Fruit fly (Drosophila melanogaster) whole organism, embryonic: ENCODE data around the gene Gale.

Experiments used
- Abd-B ChIP-seq: fragments of 200-800 bp; sonication (Bioruptor generic); optimal IDR thresholded peaks from 2 replicates; lab custom pipeline; 2018; ENCODE audit warnings: missing biosample characterization, mild to moderate bottlenecking, missing genetic modification characterization, moderate library complexity
- Asciz ChIP-seq: fragments of 200-800 bp; sonication (Bioruptor generic); optimal IDR thresholded peaks from 2 replicates; lab custom pipeline; 2017; ENCODE audit warnings: missing biosample characterization, mild to moderate bottlenecking, missing genetic modification characterization, missing genetic modification reagents
- Atf6 ChIP-seq: fragments of 200-800 bp; sonication (Bioruptor generic); IDR thresholded peaks from 2 replicates; pipeline ENCODE4 v1.3.6; 2022; ENCODE audit warnings: missing biosample characterization, missing genetic modification characterization
- CG10209 ChIP-seq: fragments of 200-800 bp; sonication (Bioruptor generic); optimal IDR thresholded peaks from 3 replicates; lab custom pipeline; 2017; ENCODE audit warnings: missing biosample characterization, mild to moderate bottlenecking, missing genetic modification characterization, missing genetic modification reagents
- CG10565 ChIP-seq: fragments of 200-800 bp; sonication (Bioruptor generic); optimal IDR thresholded peaks from 3 replicates; lab custom pipeline; 2016; ENCODE audit warnings: missing biosample characterization, mild to moderate bottlenecking, missing genetic modification characterization
- CG11723 ChIP-seq: fragments of 200-800 bp; sonication (Bioruptor generic); optimal IDR thresholded peaks from 2 replicates; lab custom pipeline; 2017; ENCODE audit warnings: missing biosample characterization, mild to moderate bottlenecking, missing genetic modification characterization
- CG12104 ChIP-seq: fragments of 200-800 bp; sonication (Bioruptor generic); optimal IDR thresholded peaks from 3 replicates; lab custom pipeline; 2016; ENCODE audit warnings: missing biosample characterization, missing genetic modification characterization
- CG12942 ChIP-seq: fragments of 200-800 bp; sonication (Bioruptor generic); optimal IDR thresholded peaks from 3 replicates; lab custom pipeline; 2016; ENCODE audit warnings: missing biosample characterization, missing genetic modification characterization
- CG15073 ChIP-seq: fragments of 200-800 bp; sonication (Bioruptor generic); optimal IDR thresholded peaks from 2 replicates; lab custom pipeline; 2016; ENCODE audit warnings: missing biosample characterization, missing genetic modification characterization
- CG17385 ChIP-seq: fragments of 200-800 bp; sonication (Bioruptor generic); optimal IDR thresholded peaks from 3 replicates; lab custom pipeline; 2018; ENCODE audit warnings: missing biosample characterization, mild to moderate bottlenecking, missing genetic modification characterization
- CG17802 ChIP-seq: fragments of 200-800 bp; sonication (Bioruptor generic); optimal IDR thresholded peaks from 2 replicates; lab custom pipeline; 2018; ENCODE audit warnings: missing biosample characterization, mild to moderate bottlenecking, missing genetic modification characterization, moderate library complexity
- CG2889 ChIP-seq: fragments of 200-800 bp; sonication (Bioruptor generic); IDR thresholded peaks from 3 replicates; pipeline ENCODE4 v1.3.6; 2022; ENCODE audit warnings: missing biosample characterization, missing genetic modification characterization
- CG3163 ChIP-seq: fragments of 200-800 bp; sonication (Bioruptor generic); optimal IDR thresholded peaks from 3 replicates; lab custom pipeline; 2016; ENCODE audit warnings: missing biosample characterization, missing genetic modification characterization
- CG34224 ChIP-seq: fragments of 200-800 bp; sonication (Bioruptor generic); IDR thresholded peaks from 3 replicates; pipeline ENCODE4 v1.3.6; 2022; ENCODE audit warnings: missing biosample characterization, missing genetic modification characterization; ENCODE audit not compliant: partially characterized antibody
- CG3838 ChIP-seq: fragments of 200-800 bp; sonication (Bioruptor generic); optimal IDR thresholded peaks from 3 replicates; lab custom pipeline; 2016; ENCODE audit warnings: missing biosample characterization, missing genetic modification characterization
- CG6683 ChIP-seq: fragments of 200-800 bp; sonication (Bioruptor generic); optimal IDR thresholded peaks from 2 replicates; lab custom pipeline; 2017; ENCODE audit warnings: missing biosample characterization, mild to moderate bottlenecking, missing genetic modification characterization, missing genetic modification reagents
- CG7271 ChIP-seq: fragments of 200-800 bp; sonication (Bioruptor generic); optimal IDR thresholded peaks from 2 replicates; lab custom pipeline; 2018; ENCODE audit warnings: missing biosample characterization, mild to moderate bottlenecking, missing genetic modification characterization, moderate library complexity
- CG7372 ChIP-seq: fragments of 200-800 bp; sonication (Bioruptor generic); IDR thresholded peaks from 2 replicates; pipeline ENCODE4 v1.3.6; 2022; ENCODE audit warnings: missing biosample characterization, missing genetic modification characterization
- CG7963 ChIP-seq: fragments of 200-800 bp; sonication (Bioruptor generic); IDR thresholded peaks from 3 replicates; pipeline ENCODE4 v1.3.6; 2022; ENCODE audit warnings: missing biosample characterization, missing genetic modification characterization; ENCODE audit not compliant: partially characterized antibody
- CrebB ChIP-seq: fragments of 200-800 bp; sonication (Bioruptor generic); optimal IDR thresholded peaks from 3 replicates; lab custom pipeline; 2018; ENCODE audit warnings: missing biosample characterization, mild to moderate bottlenecking, missing genetic modification characterization
- Dek ChIP-seq: fragments of 200-800 bp; sonication (Bioruptor generic); optimal IDR thresholded peaks from 3 replicates; lab custom pipeline; 2019; ENCODE audit warnings: missing biosample characterization, mild to moderate bottlenecking, missing genetic modification characterization, moderate library complexity
- Doc2 ChIP-seq: fragments of 200-800 bp; sonication (Bioruptor generic); IDR thresholded peaks from 2 replicates; pipeline ENCODE4 v1.3.6; 2022; ENCODE audit warnings: missing biosample characterization, missing genetic modification characterization
- Gug ChIP-seq: fragments of 200-800 bp; sonication (Bioruptor generic); IDR thresholded peaks from 4 replicates; pipeline ENCODE4 v1.3.6; 2022; ENCODE audit warnings: missing biosample characterization, missing genetic modification characterization
- Hmr ChIP-seq: fragments of 200-800 bp; sonication (Bioruptor generic); optimal IDR thresholded peaks from 3 replicates; lab custom pipeline; 2017; ENCODE audit warnings: mild to moderate bottlenecking, missing biosample characterization, missing genetic modification reagents, missing genetic modification characterization
- Hr3 ChIP-seq: fragments of 200-800 bp; sonication (Bioruptor generic); optimal IDR thresholded peaks from 3 replicates; lab custom pipeline; 2016; ENCODE audit warnings: missing biosample characterization, missing genetic modification characterization
- Jarid2 ChIP-seq: fragments of 200-800 bp; sonication (Bioruptor generic); optimal IDR thresholded peaks from 3 replicates; lab custom pipeline; 2017; ENCODE audit warnings: mild to moderate bottlenecking, missing biosample characterization, missing genetic modification reagents, missing genetic modification characterization
- MBD-R2 ChIP-seq: fragments of 200-800 bp; sonication (Bioruptor generic); IDR thresholded peaks from 2 replicates; pipeline ENCODE4 v1.3.6; 2022; ENCODE audit warnings: missing biosample characterization, missing genetic modification characterization
- Mrtf ChIP-seq: fragments of 200-800 bp; sonication (Bioruptor generic); IDR thresholded peaks from 3 replicates; pipeline ENCODE4 v1.3.6; 2022; ENCODE audit warnings: missing biosample characterization, missing genetic modification characterization
- Poxn ChIP-seq: fragments of 200-800 bp; sonication (Bioruptor generic); IDR thresholded peaks from 2 replicates; pipeline ENCODE4 v1.3.6; 2022; ENCODE audit warnings: missing biosample characterization, missing genetic modification characterization
- Side ChIP-seq: fragments of 200-800 bp; sonication (Bioruptor generic); optimal IDR thresholded peaks from 2 replicates; lab custom pipeline; 2016; ENCODE audit warnings: missing biosample characterization, missing genetic modification characterization
- Six4 ChIP-seq: fragments of 200-800 bp; sonication (Bioruptor generic); optimal IDR thresholded peaks from 2 replicates; lab custom pipeline; 2016; ENCODE audit warnings: missing biosample characterization, missing genetic modification characterization
- Sry-δ ChIP-seq: fragments of 200-800 bp; sonication (Bioruptor generic); optimal IDR thresholded peaks from 2 replicates; lab custom pipeline; 2016; ENCODE audit warnings: missing biosample characterization, missing genetic modification characterization
- ara ChIP-seq: fragments of 200-800 bp; sonication (Bioruptor generic); IDR thresholded peaks from 2 replicates; pipeline ENCODE4 v1.3.6; 2022; ENCODE audit warnings: missing biosample characterization, missing genetic modification characterization
- bab2 ChIP-seq: fragments of 200-800 bp; sonication (Bioruptor generic); optimal IDR thresholded peaks from 2 replicates; lab custom pipeline; 2016; ENCODE audit warnings: missing biosample characterization, missing genetic modification characterization
- cato ChIP-seq: fragments of 200-800 bp; sonication (Bioruptor generic); optimal IDR thresholded peaks from 2 replicates; lab custom pipeline; 2016; ENCODE audit warnings: missing biosample characterization, missing genetic modification characterization, borderline replicate concordance
- ci ChIP-seq: fragments of 200-800 bp; sonication (Bioruptor generic); IDR thresholded peaks from 3 replicates; pipeline ENCODE4 v1.3.6; 2022; ENCODE audit warnings: missing biosample characterization, missing genetic modification characterization
- dmrt11E ChIP-seq: fragments of 200-800 bp; sonication (Bioruptor generic); optimal IDR thresholded peaks from 3 replicates; lab custom pipeline; 2018; ENCODE audit warnings: missing biosample characterization, mild to moderate bottlenecking, missing genetic modification characterization, moderate library complexity
- gem ChIP-seq: fragments of 200-800 bp; sonication (Bioruptor generic); optimal IDR thresholded peaks from 2 replicates; lab custom pipeline; 2019; ENCODE audit warnings: missing biosample characterization, mild to moderate bottlenecking, missing genetic modification characterization, moderate library complexity
- grau ChIP-seq: fragments of 200-800 bp; optimal IDR thresholded peaks from 3 replicates; lab custom pipeline; 2019; ENCODE audit warnings: missing biosample characterization, mild to moderate bottlenecking, missing genetic modification characterization, moderate library complexity
- lola ChIP-seq, 3 experiments: fragments of >200 bp in 2 of 3; fragments of 200-800 bp in 1 of 3; sonication (Bioruptor generic) in 1 of 3; optimal IDR thresholded peaks; 2 replicates each; lab custom pipeline; 2017 to 2019; ENCODE audit warnings: missing biosample characterization in 3 of 3, missing genetic modification characterization in 3 of 3, mild to moderate bottlenecking in 1 of 3, moderate library complexity in 1 of 3
- luna ChIP-seq: fragments of 200-800 bp; sonication (Bioruptor generic); optimal IDR thresholded peaks from 2 replicates; lab custom pipeline; 2016; ENCODE audit warnings: missing biosample characterization, missing genetic modification characterization
- onecut ChIP-seq: fragments of 200-800 bp; sonication (Bioruptor generic); IDR thresholded peaks from 2 replicates; pipeline ENCODE4 v1.3.6; 2022; ENCODE audit warnings: missing biosample characterization, missing genetic modification characterization
- otp ChIP-seq: fragments of 200-800 bp; sonication (Bioruptor generic); IDR thresholded peaks from 3 replicates; pipeline ENCODE4, ENCODE4 v1.3.6; 2022; ENCODE audit warnings: missing biosample characterization, missing genetic modification characterization
- pfk ChIP-seq: fragments of 200-800 bp; sonication (Bioruptor generic); optimal IDR thresholded peaks from 2 replicates; lab custom pipeline; 2018; ENCODE audit warnings: missing biosample characterization, mild to moderate bottlenecking, missing genetic modification characterization, moderate library complexity
- prd ChIP-seq, 3 experiments: fragments of >200 bp in 2 of 3; fragments of 200-800 bp in 1 of 3; sonication (Bioruptor generic) in 1 of 3; optimal IDR thresholded peaks in 2 of 3; IDR thresholded peaks in 1 of 3; 2 replicates in 2 of 3; 3 replicates in 1 of 3; pipeline versions ENCODE4 v1.3.6 to Lab custom; 2017 to 2022; ENCODE audit warnings: missing biosample characterization in 1 of 3, missing genetic modification characterization in 1 of 3
- run ChIP-seq: fragments of 200-800 bp; sonication (Bioruptor generic); optimal IDR thresholded peaks from 3 replicates; lab custom pipeline; 2018; ENCODE audit warnings: missing biosample characterization, mild to moderate bottlenecking, missing genetic modification characterization
- sima ChIP-seq: fragments of 200-800 bp; sonication (Bioruptor generic); optimal IDR thresholded peaks from 2 replicates; lab custom pipeline; 2016; ENCODE audit warnings: missing biosample characterization, missing genetic modification characterization
- tx ChIP-seq: fragments of 200-800 bp; sonication (Bioruptor generic); optimal IDR thresholded peaks from 2 replicates; lab custom pipeline; 2016; ENCODE audit warnings: missing biosample characterization, missing genetic modification characterization
- wek ChIP-seq: fragments of 200-800 bp; sonication (Bioruptor generic); optimal IDR thresholded peaks from 3 replicates; lab custom pipeline; 2018; ENCODE audit warnings: missing biosample characterization, mild to moderate bottlenecking, missing genetic modification characterization, moderate library complexity
- yki ChIP-seq: fragments of >200 bp; optimal IDR thresholded peaks from 3 replicates; lab custom pipeline; 2018

Gale gene

DNA sequence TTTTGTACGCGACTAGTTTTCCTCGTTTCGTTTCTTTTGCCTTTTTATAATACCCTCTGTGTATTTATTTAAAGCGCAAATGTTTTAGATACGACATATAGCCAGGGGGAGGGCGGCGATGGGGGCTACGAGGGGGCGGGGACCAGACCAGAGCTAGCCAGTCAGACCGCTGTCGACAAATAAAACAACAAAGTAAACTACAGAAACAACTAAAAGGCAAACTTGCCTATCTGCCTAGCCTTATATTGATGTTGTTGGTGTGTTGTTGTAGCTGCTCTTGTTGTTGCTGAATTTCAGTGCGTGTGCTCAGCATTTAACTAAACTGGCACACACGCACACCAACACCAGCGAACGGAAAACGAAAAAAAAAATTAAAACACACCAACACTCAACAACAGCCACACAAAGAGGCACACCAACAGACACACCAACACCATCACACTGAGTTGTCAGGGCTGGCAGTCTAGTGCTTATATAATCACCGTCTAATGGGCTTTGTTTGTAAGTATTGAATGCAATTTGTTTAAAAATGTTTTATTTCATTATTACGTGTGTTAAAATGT, 18.9 kb upstream of the Gale start (continued):
- TF ChIP-seq otp (GFP tag; lab: Robert Waterston, UW): 0 out of 3 replicates have a peak, but pooled peaks have one; percentile 36
- peak; percentile 45 for TF ChIP-seq CrebB
- no peak for TF ChIP-seq CG17385 (GFP tag; lab: Kevin White, UChicago)
- peak; percentile 19 for TF ChIP-seq CG3838 (GFP tag; lab: Kevin White, UChicago)
- peak; percentile 11 for TF ChIP-seq pfk
- TF ChIP-seq CG7372 (GFP tag; lab: Robert Waterston, UW): no peak
- peak; percentile 32 for TF ChIP-seq gem (tag; lab: Kevin White, UChicago)
- no peak for TF ChIP-seq CG12942 (GFP tag; lab: Kevin White, UChicago)
- peak; percentile 45; the same call in 1 of the 3 replicates for TF ChIP-seq ci (GFP tag; lab: Robert Waterston, UW)
- no peak for TF ChIP-seq Six4 (GFP tag; lab: Kevin White, UChicago)
- TF ChIP-seq CG3163 (GFP tag; lab: Kevin White, UChicago): peak; percentile 28
- TF ChIP-seq Dek (tag; lab: Kevin White, UChicago): peak; percentile 1
- no peak for TF ChIP-seq Side (GFP tag; lab: Kevin White, UChicago)
- no peak for TF ChIP-seq Doc2 (GFP tag; lab: Robert Waterston, UW)
- TF ChIP-seq dmrt11E (tag; lab: Kevin White, UChicago): no peak
- no peak for TF ChIP-seq prd (optimal IDR thresholded peaks at IDR 0.05; lab: Kevin White, UChicago)
- no peak for TF ChIP-seq prd (GFP tag; IDR thresholded peaks at IDR 0.05; lab: Robert Waterston, UW)
- no peak for TF ChIP-seq CG10565 (GFP tag; lab: Kevin White, UChicago)
- no peak for TF ChIP-seq CG7271 (tag; lab: Kevin White, UChicago)
- no peak for TF ChIP-seq yki (lab: Kevin White, UChicago)
- no peak for TF ChIP-seq CG7963
- TF ChIP-seq CG2889: no peak
- TF ChIP-seq CG11723: no peak
- TF ChIP-seq CG17802 (tag; lab: Kevin White, UChicago): no peak
- peak; percentile 42 for TF ChIP-seq Asciz (GFP tag; lab: Kevin White, UChicago)
- no peak for TF ChIP-seq ara (GFP tag; lab: Robert Waterston, UW)
- TF ChIP-seq Hmr: peak; percentile 52
- peak; percentile 18 for TF ChIP-seq grau (tag; lab: Kevin White, UChicago)
- no peak for TF ChIP-seq cato
- TF ChIP-seq Poxn (GFP tag; lab: Robert Waterston, UW): no peak
- no peak for TF ChIP-seq CG15073
- TF ChIP-seq CG34224 (GFP tag; lab: Robert Waterston, UW): no peak
- no peak for TF ChIP-seq lola (GFP tag; optimal IDR thresholded peaks at IDR 0.05; lab: Kevin White, UChicago)
- no peak for TF ChIP-seq MBD-R2 (GFP tag; lab: Robert Waterston, UW)
- TF ChIP-seq Mrtf (GFP tag; lab: Robert Waterston, UW): no peak
- no peak for TF ChIP-seq CG10209 (GFP tag; lab: Kevin White, UChicago)
- no peak for TF ChIP-seq luna
- TF ChIP-seq Sry-δ: no peak
- peak; percentile 52 for TF ChIP-seq CG12104 (GFP tag; lab: Kevin White, UChicago)
- no peak; the same call in 1 of the 2 replicates for TF ChIP-seq Atf6
- no peak for TF ChIP-seq sima (GFP tag; lab: Kevin White, UChicago)
- TF ChIP-seq Jarid2 (GFP tag; lab: Kevin White, UChicago): peak; percentile 41
- no peak for TF ChIP-seq onecut (GFP tag; lab: Robert Waterston, UW)
- TF ChIP-seq tx (GFP tag; lab: Kevin White, UChicago): peak; percentile 28
- TF ChIP-seq Hr3 (GFP tag; lab: Kevin White, UChicago): no peak
- TF ChIP-seq run (tag; lab: Kevin White, UChicago): no peak
- TF ChIP-seq CG6683 (GFP tag; lab: Kevin White, UChicago): peak; percentile 8
- TF ChIP-seq bab2 (GFP tag; lab: Kevin White, UChicago): no peak
- no peak for TF ChIP-seq Abd-B (GFP tag; lab: Kevin White, UChicago)
- peak; percentile 24 for TF ChIP-seq wek (GFP tag; lab: Kevin White, UChicago)
- no peak for TF ChIP-seq Gug (GFP tag; lab: Robert Waterston, UW)
